Worm (Caenorhabditis elegans) whole organism, late embryonic: ENCODE measurements around the gene T07D3.2.
A peak's percentile ranks its signal among the peaks of the same experiment; 100 is the strongest.

ENCODE experiments used
- C38D4.7 ChIP-seq: fragments of 200-800 bp; sonication (Bioruptor generic); optimal IDR thresholded peaks from 2 replicates; lab custom pipeline; 2018; ENCODE audit warnings: mild to moderate bottlenecking, missing genetic modification characterization, moderate library complexity, missing compliant biosample characterization
- K02D7.2 ChIP-seq: sonication (generic microtip); optimal IDR thresholded peaks from 2 replicates; lab custom pipeline; 2017; ENCODE audit warnings: mild to moderate bottlenecking, missing genetic modification characterization, missing compliant biosample characterization
- Y22D7AL.16 ChIP-seq: sonication (generic microtip); optimal IDR thresholded peaks from 2 replicates; lab custom pipeline; 2016; ENCODE audit warnings: missing genetic modification characterization, missing compliant biosample characterization
- ama-1 ChIP-seq: fragments of 150-350 bp; optimal IDR thresholded peaks from 2 replicates; lab custom pipeline; 2014
- ceh-14 ChIP-seq: sonication (generic microtip); optimal IDR thresholded peaks from 2 replicates; lab custom pipeline; 2016; ENCODE audit warnings: missing genotype, missing genetic modification characterization, missing compliant biosample characterization
- ceh-30 ChIP-seq: fragments of 150-350 bp; optimal IDR thresholded peaks from 2 replicates; lab custom pipeline; 2014; ENCODE audit warnings: missing biosample characterization, missing genetic modification characterization
- ceh-31 ChIP-seq: sonication (generic microtip); optimal IDR thresholded peaks from 2 replicates; lab custom pipeline; 2016; ENCODE audit warnings: missing genetic modification characterization, missing compliant biosample characterization
- ceh-48 ChIP-seq: sonication (generic microtip); optimal IDR thresholded peaks from 2 replicates; lab custom pipeline; 2016; ENCODE audit warnings: missing genetic modification characterization, inconsistent platforms, missing compliant biosample characterization
- ceh-9 ChIP-seq: sonication (generic microtip); optimal IDR thresholded peaks from 2 replicates; lab custom pipeline; 2016; ENCODE audit warnings: mild to moderate bottlenecking, missing genetic modification characterization, inconsistent platforms, missing compliant biosample characterization
- che-1 ChIP-seq: sonication (generic microtip); optimal IDR thresholded peaks from 2 replicates; lab custom pipeline; 2016; ENCODE audit warnings: mild to moderate bottlenecking, missing genetic modification characterization, missing compliant biosample characterization
- elt-2 ChIP-seq: sonication (generic microtip); optimal IDR thresholded peaks from 2 replicates; lab custom pipeline; 2016; ENCODE audit warnings: missing genetic modification reagents, missing genetic modification characterization, missing compliant biosample characterization
- ets-4 ChIP-seq: sonication (generic microtip); optimal IDR thresholded peaks from 2 replicates; lab custom pipeline; 2016; ENCODE audit warnings: missing genetic modification characterization, missing compliant biosample characterization
- eyg-1 ChIP-seq: sonication (generic microtip); optimal IDR thresholded peaks from 2 replicates; lab custom pipeline; 2016; ENCODE audit warnings: missing genotype, missing genetic modification characterization, missing compliant biosample characterization
- hlh-15 ChIP-seq: sonication (generic microtip); optimal IDR thresholded peaks from 2 replicates; lab custom pipeline; 2016; ENCODE audit warnings: missing genetic modification characterization, missing compliant biosample characterization
- hlh-6 ChIP-seq: sonication (generic microtip); optimal IDR thresholded peaks from 2 replicates; lab custom pipeline; 2016; ENCODE audit warnings: missing genotype, missing genetic modification characterization, missing compliant biosample characterization
- nhr-11 ChIP-seq: fragments of 150-350 bp; optimal IDR thresholded peaks from 2 replicates; lab custom pipeline; 2014; ENCODE audit warnings: missing biosample characterization, missing genetic modification characterization
- nhr-232 ChIP-seq: sonication (generic microtip); optimal IDR thresholded peaks from 2 replicates; lab custom pipeline; 2016; ENCODE audit warnings: missing genetic modification characterization, missing compliant biosample characterization
- pax-1 ChIP-seq: fragments of 150-350 bp; optimal IDR thresholded peaks from 2 replicates; lab custom pipeline; 2014; ENCODE audit warnings: missing biosample characterization, missing genetic modification characterization
- pha-2 ChIP-seq: sonication (generic microtip); optimal IDR thresholded peaks from 2 replicates; lab custom pipeline; 2017; ENCODE audit warnings: mild to moderate bottlenecking, missing genetic modification characterization, missing compliant biosample characterization
- pha-4 ChIP-seq: fragments of 150-350 bp; optimal IDR thresholded peaks from 2 replicates; lab custom pipeline; 2018; ENCODE audit warnings: missing biosample characterization, missing genetic modification reagents, missing genetic modification characterization
- ref-2 ChIP-seq: sonication (generic microtip); optimal IDR thresholded peaks from 2 replicates; lab custom pipeline; 2016; ENCODE audit warnings: missing genetic modification characterization, missing compliant biosample characterization
- rnt-1 ChIP-seq: sonication (generic microtip); optimal IDR thresholded peaks from 2 replicates; lab custom pipeline; 2016; ENCODE audit warnings: missing genetic modification characterization, missing compliant biosample characterization
- tbx-2 ChIP-seq: sonication (generic microtip); optimal IDR thresholded peaks from 2 replicates; lab custom pipeline; 2016; ENCODE audit warnings: missing genetic modification characterization, missing compliant biosample characterization
- tbx-7 ChIP-seq: sonication (generic microtip); optimal IDR thresholded peaks from 2 replicates; lab custom pipeline; 2016; ENCODE audit warnings: missing genotype, missing genetic modification characterization, missing compliant biosample characterization
- unc-3 ChIP-seq, 2 experiments: fragments of 200-800 bp in 1 of 2; sonication (Bioruptor generic) in 1 of 2; sonication (generic microtip) in 1 of 2; conservative IDR thresholded peaks in 1 of 2; optimal IDR thresholded peaks in 1 of 2; 2 replicates each; pipeline versions ENCODE4 v1.3.6 to Lab custom; 2016 to 2022; ENCODE audit warnings: missing compliant biosample characterization in 2 of 2, missing genetic modification characterization in 2 of 2, missing genetic modification reagents in 1 of 2
- unc-42 ChIP-seq: sonication (generic microtip); optimal IDR thresholded peaks from 2 replicates; lab custom pipeline; 2016; ENCODE audit warnings: missing genotype, missing genetic modification characterization, missing compliant biosample characterization
- unc-55 ChIP-seq: sonication (generic microtip); optimal IDR thresholded peaks from 2 replicates; lab custom pipeline; 2017; ENCODE audit warnings: missing biosample characterization, missing genetic modification reagents, missing genetic modification characterization
- zip-5 ChIP-seq: sonication (generic microtip); optimal IDR thresholded peaks from 2 replicates; lab custom pipeline; 2016; ENCODE audit warnings: missing genetic modification characterization, missing compliant biosample characterization

T07D3.2 gene

DNA sequence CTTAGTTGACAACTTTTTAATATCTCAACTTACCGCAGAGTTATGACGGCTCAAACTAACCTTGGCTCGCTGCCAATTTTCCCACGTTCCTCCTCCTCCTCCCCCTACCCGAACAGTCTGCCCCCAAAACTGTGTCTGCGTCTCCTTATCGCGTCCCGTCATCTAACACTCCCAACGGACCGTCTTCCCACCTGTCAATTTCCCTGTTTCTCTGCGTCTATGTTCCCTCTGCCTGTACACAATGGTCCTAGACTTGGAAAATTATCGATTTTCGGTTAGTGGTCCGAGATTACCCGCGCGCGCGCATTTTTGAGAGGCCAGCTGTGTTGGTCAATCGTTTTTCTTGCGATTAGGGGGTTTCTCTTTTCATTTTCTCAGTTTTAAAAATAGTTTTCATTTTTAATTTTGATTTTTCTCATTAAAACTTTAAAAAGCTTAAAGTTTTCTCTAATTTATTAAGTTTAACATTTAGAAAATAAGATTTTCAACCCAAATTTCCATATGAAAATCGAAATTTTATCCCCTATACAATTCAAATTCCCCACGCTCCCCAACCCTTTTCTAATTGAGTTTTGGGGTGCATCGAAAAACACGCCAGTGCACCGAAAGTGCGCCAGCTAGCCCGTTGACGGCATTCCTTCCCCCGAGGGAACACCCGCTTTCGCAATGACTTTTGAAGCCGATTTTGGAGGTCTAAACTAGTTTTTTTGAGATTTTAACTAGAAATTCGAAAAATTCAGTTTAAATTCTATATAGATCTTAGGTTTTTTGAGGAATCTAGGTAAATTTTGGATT, 28.5 kb upstream of the T07D3.2 start, which contains the start of gene alg-2:
Gene alg-2 (plus strand): TSS at position 220 of the 795 bp plus-strand sequence.
- TF ChIP-seq ceh-14 (tag; lab: Kevin White, UChicago) (peak; percentile 7), K02D7.2 (tag; lab: Kevin White, UChicago) (peak; percentile 27), Y22D7AL.16 (no peak), ceh-9 (tag; lab: Kevin White, UChicago) (no peak), pax-1 (no peak), ets-4 (tag; lab: Kevin White, UChicago) (peak; percentile 15), ceh-48 (tag; lab: Kevin White, UChicago) (peak; percentile 67), che-1 (tag; lab: Kevin White, UChicago) (peak; percentile 26), unc-55 (GFP tag; lab: Kevin White, UChicago) (peak; percentile 28), unc-42 (tag; lab: Kevin White, UChicago) (peak; percentile 91), tbx-2 (no peak), ceh-31 (tag; lab: Kevin White, UChicago) (peak; percentile 1), C38D4.7 (no peak), unc-3 (GFP tag; conservative IDR thresholded peaks at IDR 0.05; lab: Robert Waterston, UW) (peak; percentile 48; the same call in 1 of the 2 replicates), unc-3 (tag; optimal IDR thresholded peaks at IDR 0.05; lab: Kevin White, UChicago) (peak; percentile 82), ref-2 (tag; lab: Kevin White, UChicago) (peak; percentile 52), elt-2 (tag; lab: Kevin White, UChicago) (peak; percentile 53)

DNA sequence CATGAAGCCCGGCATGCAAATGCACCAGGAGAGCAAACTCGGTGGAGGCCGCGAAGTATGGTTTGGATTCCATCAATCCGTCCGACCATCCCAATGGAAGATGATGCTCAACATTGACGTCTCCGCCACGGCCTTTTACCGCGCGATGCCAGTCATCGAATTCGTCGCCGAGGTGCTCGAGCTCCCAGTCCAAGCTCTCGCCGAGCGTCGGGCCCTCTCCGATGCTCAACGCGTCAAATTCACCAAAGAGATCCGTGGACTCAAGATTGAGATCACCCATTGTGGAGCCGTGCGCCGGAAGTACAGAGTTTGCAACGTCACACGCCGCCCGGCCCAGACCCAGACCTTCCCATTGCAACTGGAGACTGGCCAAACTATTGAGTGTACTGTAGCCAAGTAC, 26.0 kb upstream of the T07D3.2 start:
- TF ChIP-seq pha-4 (tag; lab: Kevin White, UChicago) = no peak
- TF ChIP-seq ceh-30 (tag; lab: Kevin White, UChicago) = no peak
- TF ChIP-seq ref-2 (tag; lab: Kevin White, UChicago) = no peak

DNA sequence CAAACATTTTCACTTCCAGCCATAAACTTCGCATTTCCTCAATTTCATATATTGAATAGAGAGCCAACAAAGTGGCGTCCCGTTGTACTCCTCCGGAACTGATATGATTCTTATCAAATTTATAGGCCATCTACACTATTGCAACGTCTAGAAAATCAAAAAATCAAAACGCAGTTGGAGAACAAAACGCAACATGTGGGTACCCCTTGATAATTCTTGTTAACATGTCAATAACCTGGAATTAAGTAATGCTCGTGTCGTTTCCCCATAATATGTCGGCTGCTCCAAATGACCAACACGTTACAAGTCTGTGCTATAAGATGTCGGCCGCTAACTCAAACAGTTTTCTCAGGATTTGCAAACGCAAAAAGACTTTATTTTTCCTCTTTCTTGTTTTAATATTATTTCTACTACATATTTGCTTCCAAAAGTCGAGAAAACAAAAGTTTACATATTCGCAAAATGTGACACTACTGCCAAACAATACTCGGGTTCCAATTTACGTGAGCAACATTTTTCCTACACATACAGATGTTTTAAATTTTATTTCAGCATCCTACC, 21.0 kb upstream of the T07D3.2 start:
- TF ChIP-seq pha-2 (no peak), hlh-6 (tag; lab: Kevin White, UChicago) (no peak), unc-42 (tag; lab: Kevin White, UChicago) (no peak), tbx-2 (no peak), hlh-15 (tag; lab: Kevin White, UChicago) (no peak), ceh-30 (tag; lab: Kevin White, UChicago) (no peak), tbx-7 (no peak), ama-1 (lab: Kevin White, UChicago) (no peak), elt-2 (tag; lab: Kevin White, UChicago) (no peak), rnt-1 (tag; lab: Kevin White, UChicago) (no peak), eyg-1 (no peak), ceh-31 (tag; lab: Kevin White, UChicago) (no peak), nhr-11 (tag; lab: Kevin White, UChicago) (no peak), zip-5 (tag; lab: Kevin White, UChicago) (no peak)
- TF ChIP-seq, all 69 proteins: peak for 0

DNA sequence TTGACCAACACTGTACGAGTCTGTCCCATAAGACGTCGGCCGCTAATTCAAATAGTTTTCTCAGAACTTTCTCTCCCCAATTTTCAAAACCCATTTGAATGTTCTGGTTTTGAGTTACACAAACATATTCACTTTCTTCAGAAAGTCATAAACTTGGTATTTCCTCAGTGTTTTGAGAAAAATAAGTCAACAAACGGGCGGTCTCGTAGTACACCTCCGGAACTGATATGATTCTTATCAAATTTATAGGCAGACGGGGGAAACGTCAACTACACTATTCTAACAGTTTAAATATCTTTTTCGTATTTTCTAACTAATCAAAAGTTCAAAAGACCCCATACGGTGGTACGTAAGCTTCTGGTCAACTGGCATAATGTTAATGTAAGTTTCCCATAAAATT, 17.5 kb upstream of the T07D3.2 start:
- TF ChIP-seq pha-2 (no peak), elt-2 (tag; lab: Kevin White, UChicago) (peak; percentile 1)

DNA sequence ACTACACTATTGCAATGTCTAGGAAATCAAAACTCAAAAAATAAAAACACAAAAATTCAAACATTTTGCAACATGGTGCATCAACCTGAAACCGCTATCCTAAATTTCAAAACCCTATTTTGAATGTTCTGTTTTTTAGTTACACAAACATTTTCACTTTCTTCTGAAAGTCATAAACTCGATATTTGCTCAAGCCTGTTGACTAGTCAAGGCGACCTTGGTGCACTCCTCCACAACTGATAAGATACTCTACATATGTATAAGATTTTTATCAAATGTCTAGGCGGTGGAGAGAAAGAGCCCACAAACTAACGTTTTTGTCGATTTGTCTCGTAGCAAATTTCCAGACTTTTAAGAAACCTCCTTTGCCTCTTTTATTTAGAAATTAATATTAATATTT, 13.7 kb upstream of the T07D3.2 start, which contains the start of gene T07D3.4:
Gene T07D3.4 (plus strand): TSS at position 286 of the 400 bp plus-strand sequence.
- TF ChIP-seq elt-2 (tag; lab: Kevin White, UChicago) (peak; percentile 69), nhr-232 (no peak)
- TF ChIP-seq, all 69 proteins: peak for 1

DNA sequence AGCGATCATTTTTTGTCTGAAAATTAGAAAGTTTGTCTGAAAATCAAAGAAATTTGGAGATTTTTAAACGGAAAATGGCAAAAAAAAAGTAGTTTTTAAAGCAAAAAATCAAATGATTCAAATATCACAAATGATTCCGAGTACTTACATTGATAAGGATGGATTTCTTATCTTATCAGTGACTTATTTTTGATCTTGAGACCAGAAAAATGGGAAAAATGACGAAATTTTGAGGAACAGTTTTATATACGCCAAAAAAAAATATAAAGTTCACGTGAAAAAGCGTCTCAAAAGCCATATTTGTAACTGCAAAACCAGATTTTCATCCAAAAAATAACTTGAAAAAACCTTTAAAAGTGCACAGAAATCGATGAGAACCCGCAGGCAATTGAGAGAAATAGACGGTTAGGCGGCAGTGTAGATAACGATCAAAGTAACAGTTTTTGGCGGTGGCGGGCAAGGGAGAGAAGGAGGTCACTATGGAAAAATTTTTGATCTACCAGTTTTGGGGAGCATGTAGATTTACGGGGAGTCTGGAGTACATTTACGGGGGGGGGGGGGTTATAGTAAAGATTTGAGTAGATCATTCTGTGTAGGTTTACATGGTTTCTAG, 906 bp upstream of the T07D3.2 start, which contains the start of gene T07D3.9:
Gene T07D3.9 (minus strand): TSS at position 194 of the 613 bp plus-strand sequence.
- no peak for TF ChIP-seq unc-42 (tag; lab: Kevin White, UChicago)
- peak; percentile 92 for TF ChIP-seq elt-2 (tag; lab: Kevin White, UChicago)
